Worm (Caenorhabditis elegans) whole organism, L4/young adult: ENCODE measurements around the gene haf-3.
A peak's percentile ranks its signal among the peaks of the same experiment; 100 is the strongest.

ENCODE experiments used
- W03F9.2 ChIP-seq: fragments of 150-350 bp; optimal IDR thresholded peaks from 2 replicates; lab custom pipeline; 2014; ENCODE audit warnings: missing biosample characterization, missing genetic modification characterization
- dao-5 ChIP-seq: sonication (generic microtip); optimal IDR thresholded peaks from 2 replicates; lab custom pipeline; 2016; ENCODE audit warnings: missing genotype, missing genetic modification characterization, moderate library complexity, missing compliant biosample characterization
- him-1 ChIP-seq: sonication (generic microtip); optimal IDR thresholded peaks from 2 replicates; lab custom pipeline; 2016; ENCODE audit warnings: missing genotype, missing genetic modification reagents, missing genetic modification characterization, missing compliant biosample characterization

DNA sequence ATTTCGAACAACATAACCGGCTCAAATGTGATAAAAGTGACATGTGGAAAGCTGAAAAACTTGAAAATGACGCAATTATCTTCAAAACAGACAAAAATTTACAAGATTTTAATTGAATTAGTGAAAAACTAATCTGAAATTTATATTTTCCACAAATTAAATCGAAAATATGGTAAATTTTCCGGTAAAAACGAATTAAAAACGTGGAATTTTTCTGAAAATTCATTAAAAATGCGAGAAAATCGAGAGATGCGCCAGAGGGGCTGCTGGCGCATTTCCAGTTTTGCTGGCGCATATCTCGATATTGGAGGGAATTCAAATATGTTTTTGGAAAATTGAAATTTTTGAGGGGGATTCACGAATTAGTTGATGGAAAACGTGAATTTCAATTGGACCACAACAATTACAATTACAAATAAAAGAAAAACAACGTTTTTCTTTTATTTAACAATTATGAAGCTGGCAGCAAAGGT, at the start of gene haf-3, which contains the start of gene F57A10.2:
- TF ChIP-seq W03F9.2 (tag; lab: Kevin White, UChicago) (peak; percentile 95), him-1 (tag; lab: Kevin White, UChicago) (peak; percentile 47), dao-5 (tag; lab: Kevin White, UChicago) (no peak)
